Fruit fly (Drosophila melanogaster) whole organism, embryonic: ENCODE results near the gene CG43845.
A peak's percentile ranks its signal among the peaks of the same experiment; 100 is the strongest.

Experiments used
- Adf1 ChIP-seq: fragments of 200-800 bp; sonication (Bioruptor generic); IDR thresholded peaks from 2 replicates; pipeline ENCODE4 v1.3.6; 2022; ENCODE audit warnings: missing biosample characterization, missing genetic modification characterization
- CG10959 ChIP-seq: fragments of 200-800 bp; sonication (Bioruptor generic); IDR thresholded peaks from 2 replicates; pipeline ENCODE4 v1.3.6; 2022; ENCODE audit warnings: missing biosample characterization, missing genetic modification characterization
- CG11093 ChIP-seq: fragments of 200-800 bp; sonication (Bioruptor generic); IDR thresholded peaks from 3 replicates; pipeline ENCODE4 v1.3.6; 2022; ENCODE audit warnings: missing biosample characterization, missing genetic modification characterization
- CG12104 ChIP-seq: fragments of 200-800 bp; sonication (Bioruptor generic); optimal IDR thresholded peaks from 3 replicates; lab custom pipeline; 2016; ENCODE audit warnings: missing biosample characterization, missing genetic modification characterization
- CG12769 ChIP-seq: fragments of 200-800 bp; sonication (Bioruptor generic); optimal IDR thresholded peaks from 2 replicates; lab custom pipeline; 2019; ENCODE audit warnings: missing biosample characterization, mild to moderate bottlenecking, missing genetic modification characterization, moderate library complexity
- CG13123 ChIP-seq: fragments of 200-800 bp; sonication (Bioruptor generic); optimal IDR thresholded peaks from 2 replicates; lab custom pipeline; 2016; ENCODE audit warnings: missing biosample characterization, missing genetic modification characterization
- CG13287 ChIP-seq: fragments of 200-800 bp; sonication (Bioruptor generic); IDR thresholded peaks from 2 replicates; pipeline ENCODE4 v1.3.6; 2022; ENCODE audit warnings: missing biosample characterization, missing genetic modification characterization; ENCODE audit not compliant: partially characterized antibody
- CG15514 ChIP-seq: fragments of 200-800 bp; sonication (Bioruptor generic); optimal IDR thresholded peaks from 3 replicates; lab custom pipeline; 2017; ENCODE audit warnings: missing biosample characterization, missing genetic modification characterization, mild to moderate bottlenecking, moderate library complexity, missing genetic modification reagents
- CG15601 ChIP-seq: fragments of 200-800 bp; sonication (Bioruptor generic); optimal IDR thresholded peaks from 3 replicates; lab custom pipeline; 2019; ENCODE audit warnings: missing biosample characterization, mild to moderate bottlenecking, missing genetic modification characterization, moderate library complexity
- CG16779 ChIP-seq: fragments of 200-800 bp; sonication (Bioruptor generic); IDR thresholded peaks from 2 replicates; pipeline ENCODE4 v1.3.6; 2022; ENCODE audit warnings: missing biosample characterization, missing genetic modification characterization
- CG18599 ChIP-seq: fragments of 200-800 bp; sonication (Bioruptor generic); optimal IDR thresholded peaks from 3 replicates; lab custom pipeline; 2017; ENCODE audit warnings: missing biosample characterization, missing genetic modification characterization, mild to moderate bottlenecking, moderate library complexity, missing genetic modification reagents
- CG2712 ChIP-seq: fragments of 200-800 bp; optimal IDR thresholded peaks from 3 replicates; lab custom pipeline; 2019; ENCODE audit warnings: missing biosample characterization, mild to moderate bottlenecking, missing genetic modification characterization, moderate library complexity
- CG34224 ChIP-seq: fragments of 200-800 bp; sonication (Bioruptor generic); IDR thresholded peaks from 3 replicates; pipeline ENCODE4 v1.3.6; 2022; ENCODE audit warnings: missing biosample characterization, missing genetic modification characterization; ENCODE audit not compliant: partially characterized antibody
- CG42726 ChIP-seq: fragments of 200-800 bp; sonication (Bioruptor generic); IDR thresholded peaks from 2 replicates; pipeline ENCODE4 v1.3.6; 2022; ENCODE audit warnings: missing biosample characterization, missing genetic modification characterization; ENCODE audit not compliant: partially characterized antibody
- CG7357 ChIP-seq: fragments of 200-800 bp; sonication (Bioruptor generic); IDR thresholded peaks from 3 replicates; pipeline ENCODE4 v1.3.6; 2022; ENCODE audit warnings: missing biosample characterization, missing genetic modification characterization
- CG7372 ChIP-seq: fragments of 200-800 bp; sonication (Bioruptor generic); IDR thresholded peaks from 2 replicates; pipeline ENCODE4 v1.3.6; 2022; ENCODE audit warnings: missing biosample characterization, missing genetic modification characterization
- CTCF ChIP-seq: fragments of 200-800 bp; sonication (Bioruptor generic); optimal IDR thresholded peaks from 2 replicates; lab custom pipeline; 2017; ENCODE audit warnings: missing biosample characterization, mild to moderate bottlenecking, missing genetic modification characterization, moderate library complexity
- Camta ChIP-seq: fragments of 200-800 bp; sonication (Bioruptor generic); optimal IDR thresholded peaks from 2 replicates; lab custom pipeline; 2016; ENCODE audit warnings: missing biosample characterization, missing genetic modification characterization
- Dbx ChIP-seq: fragments of 200-800 bp; sonication (Bioruptor generic); IDR thresholded peaks from 3 replicates; pipeline ENCODE4 v1.3.6; 2022; ENCODE audit warnings: missing biosample characterization, missing genetic modification characterization
- Deaf1 ChIP-seq: fragments of 200-800 bp; optimal IDR thresholded peaks from 3 replicates; lab custom pipeline; 2019; ENCODE audit warnings: missing biosample characterization, mild to moderate bottlenecking, missing genetic modification characterization, moderate library complexity
- Dll ChIP-seq: fragments of 200-800 bp; sonication (Bioruptor generic); IDR thresholded peaks from 4 replicates; pipeline ENCODE4 v1.3.6; 2022; ENCODE audit warnings: missing biosample characterization, missing genetic modification characterization; ENCODE audit not compliant: partially characterized antibody
- Drgx ChIP-seq: fragments of 200-800 bp; sonication (Bioruptor generic); IDR thresholded peaks from 2 replicates; pipeline ENCODE4 v1.3.6; 2022; ENCODE audit warnings: missing biosample characterization, missing genetic modification characterization
- Fer1 ChIP-seq: fragments of 200-800 bp; sonication (Bioruptor generic); optimal IDR thresholded peaks from 2 replicates; lab custom pipeline; 2017; ENCODE audit warnings: missing biosample characterization, mild to moderate bottlenecking, missing genetic modification characterization
- Jarid2 ChIP-seq: fragments of 200-800 bp; sonication (Bioruptor generic); optimal IDR thresholded peaks from 3 replicates; lab custom pipeline; 2017; ENCODE audit warnings: mild to moderate bottlenecking, missing biosample characterization, missing genetic modification reagents, missing genetic modification characterization
- Med ChIP-seq: fragments of 200-800 bp; sonication (Bioruptor generic); peaks from one replicate; lab custom pipeline; 2016; ENCODE audit warnings: missing biosample characterization, missing genetic modification characterization, mild to moderate bottlenecking, inconsistent platforms, moderate library complexity
- Myb ChIP-seq: fragments of 200-800 bp; sonication (Bioruptor generic); optimal IDR thresholded peaks from 2 replicates; lab custom pipeline; 2016; ENCODE audit warnings: missing biosample characterization, missing genetic modification characterization
- Nf-YA ChIP-seq: fragments of 200-800 bp; sonication (Bioruptor generic); IDR thresholded peaks from 2 replicates; pipeline ENCODE4 v1.3.6; 2022; ENCODE audit warnings: missing biosample characterization, missing genetic modification characterization
- Scr ChIP-seq: fragments of 200-800 bp; sonication (Bioruptor generic); IDR thresholded peaks from 2 replicates; pipeline ENCODE4 v1.3.6; 2022; ENCODE audit warnings: missing biosample characterization, missing genetic modification characterization; ENCODE audit not compliant: partially characterized antibody
- Trl ChIP-seq, 3 experiments: fragments of >200 bp in 2 of 3; fragments of 200-800 bp in 1 of 3; sonication (Bioruptor generic) in 1 of 3; optimal IDR thresholded peaks; 2 replicates in 1 of 3; 3 replicates in 2 of 3; lab custom pipeline; 2016 to 2017; ENCODE audit warnings: missing biosample characterization in 1 of 3, missing genetic modification characterization in 1 of 3
- bbx ChIP-seq: fragments of 200-800 bp; sonication (Bioruptor generic); IDR thresholded peaks from 2 replicates; pipeline ENCODE4 v1.3.6; 2022; ENCODE audit warnings: missing biosample characterization, missing genetic modification characterization; ENCODE audit not compliant: partially characterized antibody
- cg ChIP-seq: fragments of 200-800 bp; sonication (Bioruptor generic); optimal IDR thresholded peaks from 3 replicates; lab custom pipeline; 2019; ENCODE audit warnings: missing biosample characterization, mild to moderate bottlenecking, missing genetic modification characterization, moderate library complexity
- chinmo ChIP-seq: fragments of 200-800 bp; sonication (Bioruptor generic); IDR thresholded peaks from 4 replicates; pipeline ENCODE4 v1.3.6; 2022; ENCODE audit warnings: missing biosample characterization, missing genetic modification characterization; ENCODE audit not compliant: partially characterized antibody
- chm ChIP-seq: fragments of 200-800 bp; sonication (Bioruptor generic); IDR thresholded peaks from 2 replicates; pipeline ENCODE4 v1.3.6; 2022; ENCODE audit warnings: missing biosample characterization, missing genetic modification characterization
- crp ChIP-seq, 2 experiments: fragments of 200-800 bp; sonication (Bioruptor generic); optimal IDR thresholded peaks; 2 replicates in 1 of 2; 3 replicates in 1 of 2; lab custom pipeline; 2017; ENCODE audit warnings: missing biosample characterization in 2 of 2, missing genetic modification characterization in 2 of 2, mild to moderate bottlenecking in 1 of 2, moderate library complexity in 1 of 2
- ems ChIP-seq: fragments of 200-800 bp; sonication (Bioruptor generic); optimal IDR thresholded peaks from 3 replicates; lab custom pipeline; 2016; ENCODE audit warnings: missing biosample characterization, missing genetic modification characterization
- ewg ChIP-seq: fragments of 200-800 bp; sonication (Bioruptor generic); optimal IDR thresholded peaks from 3 replicates; lab custom pipeline; 2017; ENCODE audit warnings: mild to moderate bottlenecking, missing biosample characterization, missing genetic modification reagents, missing genetic modification characterization
- gsb ChIP-seq: fragments of 200-800 bp; sonication (Bioruptor generic); IDR thresholded peaks from 2 replicates; pipeline ENCODE4 v1.3.6; 2022; ENCODE audit warnings: missing biosample characterization, missing genetic modification characterization
- ind ChIP-seq: fragments of 200-800 bp; sonication (Bioruptor generic); optimal IDR thresholded peaks from 3 replicates; lab custom pipeline; 2016; ENCODE audit warnings: missing biosample characterization, missing genetic modification characterization
- kah ChIP-seq: fragments of 200-800 bp; sonication (Bioruptor generic); optimal IDR thresholded peaks from 2 replicates; lab custom pipeline; 2018; ENCODE audit warnings: missing biosample characterization, mild to moderate bottlenecking, missing genetic modification characterization
- mam ChIP-seq: fragments of 200-800 bp; sonication (Bioruptor generic); optimal IDR thresholded peaks from 3 replicates; lab custom pipeline; 2016; ENCODE audit warnings: missing biosample characterization, missing genetic modification characterization
- scrt ChIP-seq: fragments of 200-800 bp; sonication (Bioruptor generic); optimal IDR thresholded peaks from 2 replicates; lab custom pipeline; 2018; ENCODE audit warnings: missing biosample characterization, mild to moderate bottlenecking, missing genetic modification characterization, moderate library complexity
- sd ChIP-seq: fragments of 200-800 bp; sonication (Bioruptor generic); optimal IDR thresholded peaks from 3 replicates; lab custom pipeline; 2018; ENCODE audit warnings: missing biosample characterization, mild to moderate bottlenecking, missing genetic modification characterization, moderate library complexity
- sens ChIP-seq: fragments of 200-800 bp; sonication (Bioruptor generic); peaks from one replicate; lab custom pipeline; 2016; ENCODE audit warnings: missing biosample characterization, missing genetic modification characterization
- sna ChIP-seq: fragments of 200-800 bp; sonication (Bioruptor generic); IDR thresholded peaks from 2 replicates; pipeline ENCODE4 v1.3.6; 2022; ENCODE audit warnings: missing biosample characterization, missing genetic modification characterization; ENCODE audit not compliant: partially characterized antibody
- so ChIP-seq: fragments of 200-800 bp; sonication (Bioruptor generic); IDR thresholded peaks from 3 replicates; pipeline ENCODE4 v1.3.6; 2022; ENCODE audit warnings: missing biosample characterization, missing genetic modification characterization
- unc-4 ChIP-seq: fragments of 200-800 bp; sonication (Bioruptor generic); IDR thresholded peaks from 2 replicates; pipeline ENCODE4 v1.3.6; 2022; ENCODE audit warnings: missing biosample characterization, missing genetic modification characterization; ENCODE audit not compliant: partially characterized antibody
- zen2 ChIP-seq: fragments of 200-800 bp; sonication (Bioruptor generic); IDR thresholded peaks from 3 replicates; pipeline ENCODE4 v1.3.6; 2022; ENCODE audit warnings: missing biosample characterization, missing genetic modification characterization; ENCODE audit not compliant: partially characterized antibody

CG43845 gene

dm6 chr3R:5523070-5523637, at the start of gene CG43845, which contains the start of gene Nmdar1:
Gene CG43845 (minus strand): TSS chr3R:5523120.
Gene Nmdar1 (minus strand): TSS chr3R:5523328.
- TF ChIP-seq Adf1 (peak; percentile 98), ind (GFP tag; lab: Kevin White, UChicago) (no peak), CG13123 (GFP tag; lab: Kevin White, UChicago) (no peak), Trl (optimal IDR thresholded peaks at IDR 0.05; lab: Kevin White, UChicago) (peak; percentile 57 to 61), Trl (GFP tag; optimal IDR thresholded peaks at IDR 0.05; lab: Kevin White, UChicago) (peak; percentile 17), CG16779 (GFP tag; lab: Robert Waterston, UW) (0 out of 2 replicates have a peak, but pooled peaks have one; percentile 33), gsb (GFP tag; lab: Robert Waterston, UW) (0 out of 2 replicates have a peak, but pooled peaks have one; percentile 11), CG18599 (peak; percentile 1), CG10959 (GFP tag; lab: Robert Waterston, UW) (0 out of 2 replicates have a peak, but pooled peaks have one; percentile 26), CG2712 (tag; lab: Kevin White, UChicago) (no peak), CG42726 (GFP tag; lab: Robert Waterston, UW) (0 out of 2 replicates have a peak, but pooled peaks have one; percentile 5), Fer1 (GFP tag; lab: Kevin White, UChicago) (peak; percentile 39), kah (GFP tag; lab: Kevin White, UChicago) (peak; percentile 90), CG12769 (peak; percentile 7), CG15601 (tag; lab: Kevin White, UChicago) (no peak), Dbx (peak; percentile 35; the same call in 1 of the 3 replicates), Camta (no peak), crp (GFP tag; optimal IDR thresholded peaks at IDR 0.05; lab: Kevin White, UChicago) (peak in 1 of 2 experiments; percentile 80), Med (peak; percentile 72), Jarid2 (GFP tag; lab: Kevin White, UChicago) (peak; percentile 0), scrt (peak; percentile 93), Scr (GFP tag; lab: Robert Waterston, UW) (0 out of 2 replicates have a peak, but pooled peaks have one; percentile 8), chinmo (GFP tag; lab: Robert Waterston, UW) (peak; percentile 90; the same call in 2 of the 4 replicates), Deaf1 (tag; lab: Kevin White, UChicago) (peak; percentile 11), cg (GFP tag; lab: Kevin White, UChicago) (peak; percentile 5), CG7372 (GFP tag; lab: Robert Waterston, UW) (peak; percentile 68; the same call in 1 of the 2 replicates), Nf-YA (GFP tag; lab: Robert Waterston, UW) (no peak), CG12104 (GFP tag; lab: Kevin White, UChicago) (no peak), ewg (GFP tag; lab: Kevin White, UChicago) (peak; percentile 89), bbx (peak; percentile 12; the same call in 1 of the 2 replicates), ems (GFP tag; lab: Kevin White, UChicago) (peak; percentile 2), CG7357 (GFP tag; lab: Robert Waterston, UW) (no peak), sens (GFP tag; lab: Kevin White, UChicago) (peak; percentile 74), CG15514 (GFP tag; lab: Kevin White, UChicago) (peak; percentile 19), so (GFP tag; lab: Robert Waterston, UW) (peak; percentile 21; the same call in 1 of the 3 replicates), Drgx (peak; percentile 23; the same call in 1 of the 2 replicates), Myb (GFP tag; lab: Kevin White, UChicago) (no peak), zen2 (GFP tag; lab: Robert Waterston, UW) (peak; percentile 71; the same call in 2 of the 3 replicates), chm (GFP tag; lab: Robert Waterston, UW) (peak; percentile 39; the same call in 1 of the 2 replicates), CG34224 (peak; percentile 69; the same call in 2 of the 3 replicates), Dll (GFP tag; lab: Robert Waterston, UW) (peak; percentile 61; the same call in 3 of the 4 replicates), CTCF (GFP tag; lab: Kevin White, UChicago) (peak; percentile 27), sd (peak; percentile 18), CG13287 (GFP tag; lab: Robert Waterston, UW) (peak; percentile 68), unc-4 (peak; percentile 51), CG11093 (GFP tag; lab: Robert Waterston, UW) (no peak; the same call in 2 of the 3 replicates), mam (GFP tag; lab: Kevin White, UChicago) (no peak), sna (GFP tag; lab: Robert Waterston, UW) (peak; percentile 62; the same call in 1 of the 2 replicates)
